Worm (Caenorhabditis elegans) whole organism, L2 larva: ENCODE data around the gene lact-4.

Experiments
- C34F6.9 ChIP-seq: fragments of 150-350 bp; optimal IDR thresholded peaks from 2 replicates; lab custom pipeline; 2014; ENCODE audit warnings: missing biosample characterization, missing genetic modification characterization
- F13H6.1 ChIP-seq: sonication (generic microtip); optimal IDR thresholded peaks from 2 replicates; lab custom pipeline; 2016; ENCODE audit warnings: missing genetic modification characterization, missing compliant biosample characterization
- R02D3.7 ChIP-seq: fragments of 150-350 bp; optimal IDR thresholded peaks from 2 replicates; lab custom pipeline; 2014; ENCODE audit warnings: missing biosample characterization, missing genetic modification characterization
- Y55F3AM.14 ChIP-seq: fragments of 200-800 bp; sonication (Bioruptor generic); optimal IDR thresholded peaks from 2 replicates; lab custom pipeline; 2018; ENCODE audit warnings: mild to moderate bottlenecking, missing genetic modification characterization, missing compliant biosample characterization
- ZK546.5 ChIP-seq: sonication (generic microtip); optimal IDR thresholded peaks from 2 replicates; lab custom pipeline; 2017; ENCODE audit warnings: missing biosample characterization, missing genetic modification characterization
- alr-1 ChIP-seq: fragments of 150-350 bp; optimal IDR thresholded peaks from 2 replicates; lab custom pipeline; 2014; ENCODE audit warnings: missing biosample characterization, missing genetic modification characterization
- aly-2 ChIP-seq: fragments of 150-350 bp; optimal IDR thresholded peaks from 2 replicates; lab custom pipeline; 2014; ENCODE audit warnings: missing biosample characterization, missing genetic modification characterization
- ama-1 ChIP-seq: fragments of 150-350 bp; optimal IDR thresholded peaks from 2 replicates; lab custom pipeline; 2018; ENCODE audit warnings: inconsistent platforms
- blmp-1 ChIP-seq: sonication (generic microtip); optimal IDR thresholded peaks from 2 replicates; lab custom pipeline; 2017; ENCODE audit warnings: missing genetic modification characterization, mild to moderate bottlenecking, missing compliant biosample characterization, antibody characterized with exemption, moderate library complexity; ENCODE audit not compliant: insufficient read depth
- ceh-82 ChIP-seq: fragments of 150-350 bp; optimal IDR thresholded peaks from 2 replicates; lab custom pipeline; 2014; ENCODE audit warnings: missing biosample characterization, missing genetic modification characterization
- crh-2 ChIP-seq: sonication (generic microtip); optimal IDR thresholded peaks from 2 replicates; lab custom pipeline; 2017; ENCODE audit warnings: missing biosample characterization, missing genetic modification characterization
- dmd-4 ChIP-seq: sonication (generic microtip); optimal IDR thresholded peaks from 2 replicates; lab custom pipeline; 2017; ENCODE audit warnings: missing biosample characterization, missing genetic modification characterization
- elt-1 ChIP-seq: fragments of 150-350 bp; optimal IDR thresholded peaks from 2 replicates; lab custom pipeline; 2014; ENCODE audit warnings: missing biosample characterization, missing genetic modification characterization
- fos-1 ChIP-seq: fragments of 150-350 bp; optimal IDR thresholded peaks from 2 replicates; lab custom pipeline; 2014; ENCODE audit warnings: missing biosample characterization, missing genetic modification characterization
- gmeb-1 ChIP-seq: fragments of 150-350 bp; optimal IDR thresholded peaks from 2 replicates; lab custom pipeline; 2014; ENCODE audit warnings: missing biosample characterization, missing genetic modification characterization
- lin-11 ChIP-seq: fragments of 150-350 bp; sonication (generic microtip); optimal IDR thresholded peaks from 2 replicates; lab custom pipeline; 2014; ENCODE audit warnings: missing biosample characterization, missing genetic modification characterization, inconsistent platforms, mixed read lengths
- lin-13 ChIP-seq: fragments of 150-350 bp; optimal IDR thresholded peaks from 2 replicates; lab custom pipeline; 2014; ENCODE audit warnings: missing biosample characterization, missing genetic modification reagents, missing genetic modification characterization
- lsy-2 ChIP-seq, 2 experiments: fragments of 150-350 bp in 1 of 2; sonication (generic microtip) in 1 of 2; optimal IDR thresholded peaks; 2 replicates each; lab custom pipeline; 2014 to 2017; ENCODE audit warnings: missing biosample characterization in 2 of 2, missing genetic modification characterization in 2 of 2
- mab-5 ChIP-seq: fragments of 150-350 bp; optimal IDR thresholded peaks from 2 replicates; lab custom pipeline; 2014; ENCODE audit warnings: missing biosample characterization, missing genetic modification characterization
- mbf-1 ChIP-seq: sonication (generic microtip); optimal IDR thresholded peaks from 2 replicates; lab custom pipeline; 2017; ENCODE audit warnings: missing biosample characterization, missing genetic modification characterization
- nhr-10 ChIP-seq: sonication (generic microtip); optimal IDR thresholded peaks from 2 replicates; lab custom pipeline; 2017; ENCODE audit warnings: missing biosample characterization, missing genetic modification characterization
- nhr-11 ChIP-seq: fragments of 150-350 bp; optimal IDR thresholded peaks from 2 replicates; lab custom pipeline; 2014; ENCODE audit warnings: missing biosample characterization, missing genetic modification characterization
- nhr-129 ChIP-seq: fragments of 150-350 bp; optimal IDR thresholded peaks from 2 replicates; lab custom pipeline; 2014; ENCODE audit warnings: missing biosample characterization, missing genetic modification characterization
- nhr-21 ChIP-seq: fragments of 150-350 bp; optimal IDR thresholded peaks from 2 replicates; lab custom pipeline; 2014; ENCODE audit warnings: missing biosample characterization, missing genetic modification characterization
- nhr-23 ChIP-seq: fragments of 150-350 bp; optimal IDR thresholded peaks from 2 replicates; lab custom pipeline; 2014; ENCODE audit warnings: missing biosample characterization, missing genetic modification reagents, missing genetic modification characterization
- nhr-237 ChIP-seq: fragments of 150-350 bp; optimal IDR thresholded peaks from 2 replicates; lab custom pipeline; 2014; ENCODE audit warnings: missing biosample characterization, missing genetic modification characterization
- nhr-25 ChIP-seq: fragments of 150-350 bp; sonication (generic microtip); optimal IDR thresholded peaks from 3 replicates; lab custom pipeline; 2014; ENCODE audit warnings: missing biosample characterization, missing genetic modification characterization
- nhr-6 ChIP-seq: fragments of 150-350 bp; optimal IDR thresholded peaks from 2 replicates; lab custom pipeline; 2014; ENCODE audit warnings: missing biosample characterization, missing genetic modification characterization
- nhr-77 ChIP-seq: fragments of 150-350 bp; optimal IDR thresholded peaks from 2 replicates; lab custom pipeline; 2014; ENCODE audit warnings: missing biosample characterization, missing genetic modification characterization
- peb-1 ChIP-seq: fragments of 150-350 bp; optimal IDR thresholded peaks from 2 replicates; lab custom pipeline; 2014; ENCODE audit warnings: missing biosample characterization, missing genetic modification characterization
- sem-4 ChIP-seq: fragments of 150-350 bp; optimal IDR thresholded peaks from 2 replicates; lab custom pipeline; 2014; ENCODE audit warnings: missing biosample characterization, missing genetic modification reagents, missing genetic modification characterization
- skn-1 ChIP-seq: sonication (generic microtip); optimal IDR thresholded peaks from 2 replicates; lab custom pipeline; 2017; ENCODE audit warnings: missing biosample characterization, missing genetic modification characterization
- sma-3 ChIP-seq: sonication (generic microtip); optimal IDR thresholded peaks from 2 replicates; lab custom pipeline; 2016; ENCODE audit warnings: missing genetic modification reagents, missing genetic modification characterization, missing compliant biosample characterization
- sma-9 ChIP-seq, 2 experiments: fragments of 150-350 bp in 1 of 2; sonication (generic microtip) in 1 of 2; optimal IDR thresholded peaks; 2 replicates each; lab custom pipeline; 2014 to 2016; ENCODE audit warnings: missing genetic modification characterization in 2 of 2, mild to moderate bottlenecking in 1 of 2, missing biosample characterization in 1 of 2, missing compliant biosample characterization in 1 of 2, missing genetic modification reagents in 1 of 2, moderate library complexity in 1 of 2
- unc-39 ChIP-seq: fragments of 150-350 bp; optimal IDR thresholded peaks from 2 replicates; lab custom pipeline; 2014; ENCODE audit warnings: missing biosample characterization, missing genetic modification characterization
- unc-55 ChIP-seq: fragments of 150-350 bp; sonication (generic microtip); optimal IDR thresholded peaks from 3 replicates; lab custom pipeline; 2014; ENCODE audit warnings: missing biosample characterization, missing genetic modification reagents, missing genetic modification characterization
- unc-62 ChIP-seq: fragments of 150-350 bp; optimal IDR thresholded peaks from 2 replicates; lab custom pipeline; 2014; ENCODE audit warnings: missing biosample characterization, missing genetic modification reagents, missing genetic modification characterization
- zag-1 ChIP-seq: fragments of 150-350 bp; optimal IDR thresholded peaks from 2 replicates; lab custom pipeline; 2014; ENCODE audit warnings: missing biosample characterization, missing genetic modification characterization
- ztf-1 ChIP-seq: fragments of 200-800 bp; sonication (Bioruptor generic); conservative IDR thresholded peaks from 2 replicates; pipeline ENCODE4 v1.3.6; 2022; ENCODE audit warnings: missing genetic modification characterization, missing compliant biosample characterization
- ztf-11 ChIP-seq: sonication (generic microtip); optimal IDR thresholded peaks from 2 replicates; lab custom pipeline; 2017; ENCODE audit warnings: missing biosample characterization, missing genetic modification characterization
- ztf-4 ChIP-seq: fragments of 150-350 bp; optimal IDR thresholded peaks from 2 replicates; lab custom pipeline; 2014; ENCODE audit warnings: missing biosample characterization, missing genetic modification characterization

Gene lact-4

DNA sequence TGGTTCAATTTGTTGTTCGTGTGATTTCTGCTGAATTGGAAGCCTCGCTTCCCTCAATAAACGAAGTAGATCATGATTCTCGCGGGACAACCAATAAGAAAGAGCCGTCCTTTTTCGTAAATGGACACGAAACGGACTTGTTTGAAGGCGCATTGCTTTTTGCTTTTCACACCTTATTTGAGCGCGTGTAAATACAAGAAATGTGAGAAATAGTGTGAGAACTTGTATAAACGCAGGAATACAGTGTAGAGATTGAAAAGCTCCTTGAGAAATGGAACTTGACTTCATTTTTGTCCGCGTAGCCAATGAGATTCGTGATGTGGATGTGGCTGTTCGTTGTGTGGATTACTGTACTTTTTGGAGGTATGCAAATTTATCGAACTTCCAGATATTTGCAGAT is 40.3 kb upstream of the lact-4 start, which contains the start of gene cht-2:
TSS of gene cht-2 (plus strand) at position 301 of the 400 bp plus-strand sequence.
- TF ChIP-seq zag-1 (no peak), unc-55 (GFP tag; lab: Kevin White, UChicago) (no peak), Y55F3AM.14 (GFP tag; lab: Kevin White, UChicago) (no peak), nhr-23 (tag; lab: Kevin White, UChicago) (no peak), C34F6.9 (tag; lab: Kevin White, UChicago) (no peak), lin-11 (no peak), dmd-4 (tag; lab: Kevin White, UChicago) (no peak), alr-1 (tag; lab: Kevin White, UChicago) (no peak), aly-2 (tag; lab: Kevin White, UChicago) (no peak), ceh-82 (tag; lab: Kevin White, UChicago) (no peak), mbf-1 (tag; lab: Kevin White, UChicago) (no peak), nhr-77 (tag; lab: Kevin White, UChicago) (no peak), fos-1 (no peak), nhr-10 (tag; lab: Kevin White, UChicago) (no peak), elt-1 (no peak), blmp-1 (tag; lab: Kevin White, UChicago) (no peak), nhr-11 (tag; lab: Kevin White, UChicago) (no peak), sma-3 (GFP tag; lab: Kevin White, UChicago) (no peak)

DNA sequence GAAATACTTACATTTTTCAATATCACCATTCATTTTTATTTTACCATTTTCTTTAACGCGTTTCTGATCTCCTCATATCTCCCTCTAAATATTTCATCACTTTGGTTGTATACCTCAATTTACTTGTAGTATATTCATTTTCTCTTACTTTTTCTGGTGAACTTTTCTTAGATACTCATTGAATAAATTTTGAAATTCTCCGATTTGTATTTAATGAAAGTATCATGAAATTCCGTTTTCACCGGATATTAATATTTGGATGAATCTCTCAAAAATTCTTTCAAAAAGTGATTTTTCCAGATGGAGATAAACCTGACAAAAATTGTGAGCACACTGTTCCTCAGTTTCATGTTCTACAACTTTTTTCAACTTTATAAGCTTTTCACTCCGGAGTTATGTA is 37.9 kb upstream of the lact-4 start, which contains the start of gene T13H5.8:
TSS of gene T13H5.8 (plus strand) at position 301 of the 400 bp plus-strand sequence.
- TF ChIP-seq nhr-77 (tag; lab: Kevin White, UChicago): no peak
- TF ChIP-seq nhr-23 (tag; lab: Kevin White, UChicago): no peak
- no peak for TF ChIP-seq lin-13 (GFP tag; lab: Kevin White, UChicago)

DNA sequence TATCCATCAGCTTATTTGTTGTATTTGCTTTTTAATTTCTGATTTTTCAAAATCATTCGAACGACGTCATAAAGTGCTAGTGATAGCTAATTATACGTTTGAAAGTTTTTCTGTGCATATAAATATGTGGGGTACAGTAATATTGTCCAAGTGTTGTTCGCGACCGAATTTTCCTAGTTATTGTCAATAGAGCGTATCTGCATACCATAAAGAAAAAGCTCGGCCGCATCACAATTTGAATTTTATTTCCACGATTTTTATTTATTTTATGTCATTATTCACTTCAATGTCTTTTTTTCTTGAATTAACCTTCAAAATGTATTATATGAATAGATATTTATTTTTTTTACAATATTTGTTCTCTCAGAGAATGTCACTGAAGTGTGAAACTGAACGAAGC is 36.5 kb upstream of the lact-4 start, which contains the start of gene rnh-2:
TSS of gene rnh-2 (plus strand) at position 368 of the 400 bp plus-strand sequence.
- no peak for TF ChIP-seq ztf-1 (GFP tag; lab: Robert Waterston, UW)
- TF ChIP-seq lsy-2 (tag; optimal IDR thresholded peaks at IDR 0.05; lab: Kevin White, UChicago): peak; percentile 15 to 94
- peak; percentile 86 for TF ChIP-seq unc-55 (GFP tag; lab: Kevin White, UChicago)
- peak; percentile 70 for TF ChIP-seq lin-13 (GFP tag; lab: Kevin White, UChicago)
- TF ChIP-seq C34F6.9 (tag; lab: Kevin White, UChicago): peak; percentile 82
- peak; percentile 64 for TF ChIP-seq gmeb-1 (tag; lab: Kevin White, UChicago)
- peak; percentile 5 for TF ChIP-seq nhr-21 (tag; lab: Kevin White, UChicago)
- no peak for TF ChIP-seq nhr-25 (tag; lab: Kevin White, UChicago)
- no peak for TF ChIP-seq nhr-11 (tag; lab: Kevin White, UChicago)
- peak; percentile 78 for TF ChIP-seq crh-2
- no peak for TF ChIP-seq R02D3.7
- no peak for TF ChIP-seq mbf-1 (tag; lab: Kevin White, UChicago)
- peak; percentile 13 for TF ChIP-seq F13H6.1 (tag; lab: Kevin White, UChicago)
- TF ChIP-seq sma-9 (GFP tag; optimal IDR thresholded peaks at IDR 0.05; lab: Kevin White, UChicago): peak; percentile 55
- no peak for TF ChIP-seq sma-9 (tag; optimal IDR thresholded peaks at IDR 0.05; lab: Kevin White, UChicago)
- no peak for TF ChIP-seq nhr-10 (tag; lab: Kevin White, UChicago)
- TF ChIP-seq sem-4 (tag; lab: Kevin White, UChicago): peak; percentile 18
- TF ChIP-seq aly-2 (tag; lab: Kevin White, UChicago): no peak
- no peak for TF ChIP-seq ZK546.5 (tag; lab: Kevin White, UChicago)
- TF ChIP-seq mab-5: no peak
- TF ChIP-seq ztf-11 (tag; lab: Kevin White, UChicago): no peak
- TF ChIP-seq ztf-4: no peak
- no peak for TF ChIP-seq elt-1
- TF ChIP-seq nhr-237: no peak
- TF ChIP-seq sma-3 (GFP tag; lab: Kevin White, UChicago): peak; percentile 66
- TF ChIP-seq nhr-6 (tag; lab: Kevin White, UChicago): peak; percentile 7
- no peak for TF ChIP-seq ama-1 (lab: Kevin White, UChicago)
- TF ChIP-seq unc-62 (GFP tag; lab: Kevin White, UChicago): no peak
- TF ChIP-seq fos-1: peak; percentile 49
- no peak for TF ChIP-seq peb-1 (tag; lab: Kevin White, UChicago)
- peak; percentile 58 for TF ChIP-seq nhr-129 (tag; lab: Kevin White, UChicago)
- no peak for TF ChIP-seq lin-11
- TF ChIP-seq skn-1 (tag; lab: Kevin White, UChicago): peak; percentile 3
- no peak for TF ChIP-seq nhr-77 (tag; lab: Kevin White, UChicago)
- no peak for TF ChIP-seq dmd-4 (tag; lab: Kevin White, UChicago)
- TF ChIP-seq ceh-82 (tag; lab: Kevin White, UChicago): no peak
- TF ChIP-seq Y55F3AM.14 (GFP tag; lab: Kevin White, UChicago): no peak
- TF ChIP-seq zag-1: no peak
- TF ChIP-seq unc-39 (tag; lab: Kevin White, UChicago): no peak
- TF ChIP-seq, all 48 proteins: peak for 15
